Fruit fly (Drosophila melanogaster) whole organism, embryonic: ENCODE measurements around the gene CG7275.
A peak's percentile ranks its signal among the peaks of the same experiment; 100 is the strongest.

Source experiments
- ATbp ChIP-seq: fragments of 200-800 bp; sonication (Bioruptor generic); optimal IDR thresholded peaks from 2 replicates; lab custom pipeline; 2017; ENCODE audit warnings: missing biosample characterization, mild to moderate bottlenecking, missing genetic modification characterization, missing genetic modification reagents
- C15 ChIP-seq: fragments of 200-800 bp; sonication (Bioruptor generic); IDR thresholded peaks from 3 replicates; pipeline ENCODE4 v1.3.6; 2022; ENCODE audit warnings: missing biosample characterization, missing genetic modification characterization
- CG10274 ChIP-seq: fragments of 200-800 bp; sonication (Bioruptor generic); optimal IDR thresholded peaks from 3 replicates; lab custom pipeline; 2017; ENCODE audit warnings: missing biosample characterization, mild to moderate bottlenecking, missing genetic modification characterization
- CG10565 ChIP-seq: fragments of 200-800 bp; sonication (Bioruptor generic); optimal IDR thresholded peaks from 3 replicates; lab custom pipeline; 2016; ENCODE audit warnings: missing biosample characterization, mild to moderate bottlenecking, missing genetic modification characterization
- CG12071 ChIP-seq: fragments of 200-800 bp; sonication (Bioruptor generic); optimal IDR thresholded peaks from 3 replicates; lab custom pipeline; 2018; ENCODE audit warnings: missing biosample characterization, mild to moderate bottlenecking, missing genetic modification characterization
- CG12155 ChIP-seq: fragments of 200-800 bp; sonication (Bioruptor generic); optimal IDR thresholded peaks from 3 replicates; lab custom pipeline; 2016; ENCODE audit warnings: missing biosample characterization, missing genetic modification characterization
- CG12391 ChIP-seq: fragments of 200-800 bp; sonication (Bioruptor generic); optimal IDR thresholded peaks from 3 replicates; lab custom pipeline; 2018; ENCODE audit warnings: missing biosample characterization, mild to moderate bottlenecking, missing genetic modification characterization, moderate library complexity
- CG17359 ChIP-seq: fragments of 200-800 bp; sonication (Bioruptor generic); optimal IDR thresholded peaks from 3 replicates; lab custom pipeline; 2018; ENCODE audit warnings: missing biosample characterization, mild to moderate bottlenecking, missing genetic modification characterization, moderate library complexity
- CG18599 ChIP-seq: fragments of 200-800 bp; sonication (Bioruptor generic); optimal IDR thresholded peaks from 3 replicates; lab custom pipeline; 2017; ENCODE audit warnings: missing biosample characterization, missing genetic modification characterization, mild to moderate bottlenecking, moderate library complexity, missing genetic modification reagents
- CG2120 ChIP-seq: fragments of 200-800 bp; sonication (Bioruptor generic); optimal IDR thresholded peaks from 3 replicates; lab custom pipeline; 2016; ENCODE audit warnings: missing biosample characterization, missing genetic modification characterization
- CG30403 ChIP-seq: fragments of 200-800 bp; sonication (Bioruptor generic); optimal IDR thresholded peaks from 3 replicates; lab custom pipeline; 2016; ENCODE audit warnings: missing biosample characterization, missing genetic modification characterization
- CG33557 ChIP-seq: fragments of 200-800 bp; sonication (Bioruptor generic); optimal IDR thresholded peaks from 2 replicates; lab custom pipeline; 2019; ENCODE audit warnings: missing biosample characterization, mild to moderate bottlenecking, missing genetic modification characterization, moderate library complexity
- CG3407 ChIP-seq: fragments of 200-800 bp; sonication (Bioruptor generic); optimal IDR thresholded peaks from 2 replicates; lab custom pipeline; 2018; ENCODE audit warnings: missing biosample characterization, mild to moderate bottlenecking, missing genetic modification characterization
- CG34422 ChIP-seq: fragments of 200-800 bp; sonication (Bioruptor generic); IDR thresholded peaks from 3 replicates; pipeline ENCODE4 v1.3.6; 2022; ENCODE audit warnings: missing biosample characterization, missing genetic modification characterization
- CG3995 ChIP-seq: fragments of 200-800 bp; sonication (Bioruptor generic); optimal IDR thresholded peaks from 3 replicates; lab custom pipeline; 2016; ENCODE audit warnings: missing biosample characterization, missing genetic modification characterization
- CG4424 ChIP-seq: fragments of 200-800 bp; sonication (Bioruptor generic); optimal IDR thresholded peaks from 3 replicates; lab custom pipeline; 2016; ENCODE audit warnings: missing biosample characterization, missing genetic modification characterization
- CG6689 ChIP-seq: fragments of 200-800 bp; sonication (Bioruptor generic); IDR thresholded peaks from 2 replicates; pipeline ENCODE4 v1.3.6; 2022; ENCODE audit warnings: missing biosample characterization, missing genetic modification characterization
- CG8290 ChIP-seq, 3 experiments: fragments of 200-800 bp; sonication (Bioruptor generic); optimal IDR thresholded peaks; 2 replicates each; lab custom pipeline; 2016 to 2019; ENCODE audit warnings: missing biosample characterization in 3 of 3, missing genetic modification characterization in 3 of 3, mild to moderate bottlenecking in 2 of 3, moderate library complexity in 1 of 3
- CG9876 ChIP-seq: fragments of 200-800 bp; sonication (Bioruptor generic); optimal IDR thresholded peaks from 2 replicates; lab custom pipeline; 2016; ENCODE audit warnings: missing biosample characterization, missing genetic modification characterization
- CHES-1-like ChIP-seq: fragments of 200-800 bp; sonication (Bioruptor generic); optimal IDR thresholded peaks from 2 replicates; lab custom pipeline; 2016; ENCODE audit warnings: missing biosample characterization, missing genetic modification characterization
- CkIIα-i1 ChIP-seq: fragments of 200-800 bp; sonication (Bioruptor generic); IDR thresholded peaks from 2 replicates; pipeline ENCODE4 v1.3.6; 2022; ENCODE audit warnings: missing biosample characterization, missing genetic modification characterization
- CoRest ChIP-seq: fragments of 200-800 bp; sonication (Bioruptor generic); optimal IDR thresholded peaks from 3 replicates; lab custom pipeline; 2018; ENCODE audit warnings: missing biosample characterization, mild to moderate bottlenecking, missing genetic modification characterization, moderate library complexity
- D19B ChIP-seq: fragments of 200-800 bp; sonication (Bioruptor generic); optimal IDR thresholded peaks from 2 replicates; lab custom pipeline; 2017; ENCODE audit warnings: missing biosample characterization, mild to moderate bottlenecking, missing genetic modification characterization
- Ets65A ChIP-seq: fragments of 200-800 bp; sonication (Bioruptor generic); peaks from one replicate; lab custom pipeline; 2016; ENCODE audit warnings: missing biosample characterization, missing genetic modification characterization
- Fer1 ChIP-seq: fragments of 200-800 bp; sonication (Bioruptor generic); optimal IDR thresholded peaks from 2 replicates; lab custom pipeline; 2017; ENCODE audit warnings: missing biosample characterization, mild to moderate bottlenecking, missing genetic modification characterization
- HLH3B ChIP-seq: fragments of 200-800 bp; sonication (Bioruptor generic); IDR thresholded peaks from 2 replicates; pipeline ENCODE4 v1.3.6; 2022; ENCODE audit warnings: missing biosample characterization, missing genetic modification characterization
- Hsf ChIP-seq: fragments of 200-800 bp; sonication (Bioruptor generic); optimal IDR thresholded peaks from 3 replicates; lab custom pipeline; 2016; ENCODE audit warnings: missing biosample characterization, missing genetic modification characterization
- Kr ChIP-seq: fragments of 200-800 bp; sonication (Bioruptor generic); optimal IDR thresholded peaks from 2 replicates; lab custom pipeline; 2017; ENCODE audit warnings: missing biosample characterization, mild to moderate bottlenecking, missing genetic modification characterization
- Meics ChIP-seq: fragments of 200-800 bp; sonication (Bioruptor generic); optimal IDR thresholded peaks from 2 replicates; lab custom pipeline; 2017; ENCODE audit warnings: missing biosample characterization, mild to moderate bottlenecking, missing genetic modification characterization
- Neu2 ChIP-seq: fragments of 200-800 bp; sonication (Bioruptor generic); optimal IDR thresholded peaks from 3 replicates; lab custom pipeline; 2016; ENCODE audit warnings: missing biosample characterization, missing genetic modification characterization, borderline replicate concordance
- Xbp1 ChIP-seq: fragments of 200-800 bp; sonication (Bioruptor generic); optimal IDR thresholded peaks from 3 replicates; lab custom pipeline; 2016; ENCODE audit warnings: missing biosample characterization, mild to moderate bottlenecking, missing genetic modification characterization
- abd-A ChIP-seq: fragments of 200-800 bp; sonication (Bioruptor generic); optimal IDR thresholded peaks from 3 replicates; lab custom pipeline; 2019; ENCODE audit warnings: missing biosample characterization, mild to moderate bottlenecking, missing genetic modification characterization, moderate library complexity
- da ChIP-seq: fragments of 200-800 bp; sonication (Bioruptor generic); optimal IDR thresholded peaks from 2 replicates; lab custom pipeline; 2016; ENCODE audit warnings: missing biosample characterization, missing genetic modification characterization
- dati ChIP-seq: fragments of 200-800 bp; sonication (Bioruptor generic); IDR thresholded peaks from 2 replicates; pipeline ENCODE4 v1.3.6; 2022; ENCODE audit warnings: missing biosample characterization, missing genetic modification characterization
- dimm ChIP-seq: fragments of 200-800 bp; sonication (Bioruptor generic); IDR thresholded peaks from 2 replicates; pipeline ENCODE4 v1.3.6; 2022; ENCODE audit warnings: missing biosample characterization, missing genetic modification characterization
- dmrt11E ChIP-seq: fragments of 200-800 bp; sonication (Bioruptor generic); optimal IDR thresholded peaks from 3 replicates; lab custom pipeline; 2018; ENCODE audit warnings: missing biosample characterization, mild to moderate bottlenecking, missing genetic modification characterization, moderate library complexity
- dmrt99B ChIP-seq: fragments of 200-800 bp; sonication (Bioruptor generic); optimal IDR thresholded peaks from 2 replicates; lab custom pipeline; 2018; ENCODE audit warnings: missing biosample characterization, mild to moderate bottlenecking, missing genetic modification characterization, moderate library complexity
- gcm ChIP-seq: fragments of 200-800 bp; sonication (Bioruptor generic); optimal IDR thresholded peaks from 2 replicates; lab custom pipeline; 2019; ENCODE audit warnings: missing biosample characterization, mild to moderate bottlenecking, missing genetic modification characterization, moderate library complexity
- ken ChIP-seq: fragments of 200-800 bp; sonication (Bioruptor generic); IDR thresholded peaks from 3 replicates; pipeline ENCODE4 v1.3.6; 2022; ENCODE audit warnings: missing biosample characterization, missing genetic modification characterization
- nerfin-1 ChIP-seq: fragments of 200-800 bp; sonication (Bioruptor generic); optimal IDR thresholded peaks from 3 replicates; lab custom pipeline; 2019; ENCODE audit warnings: missing biosample characterization, mild to moderate bottlenecking, missing genetic modification characterization, moderate library complexity
- oc ChIP-seq: fragments of 200-800 bp; sonication (Bioruptor generic); optimal IDR thresholded peaks from 2 replicates; lab custom pipeline; 2018; ENCODE audit warnings: missing biosample characterization, mild to moderate bottlenecking, missing genetic modification characterization, moderate library complexity
- pho ChIP-seq: fragments of 200-800 bp; sonication (Bioruptor generic); optimal IDR thresholded peaks from 2 replicates; lab custom pipeline; 2016; ENCODE audit warnings: missing biosample characterization, missing genetic modification characterization
- pnt ChIP-seq: fragments of 200-800 bp; sonication (Bioruptor generic); optimal IDR thresholded peaks from 3 replicates; lab custom pipeline; 2016; ENCODE audit warnings: missing biosample characterization, missing genetic modification characterization
- prd ChIP-seq, 3 experiments: fragments of >200 bp in 2 of 3; fragments of 200-800 bp in 1 of 3; sonication (Bioruptor generic) in 1 of 3; optimal IDR thresholded peaks in 2 of 3; IDR thresholded peaks in 1 of 3; 2 replicates in 2 of 3; 3 replicates in 1 of 3; pipeline versions ENCODE4 v1.3.6 to Lab custom; 2017 to 2022; ENCODE audit warnings: missing biosample characterization in 1 of 3, missing genetic modification characterization in 1 of 3
- rib ChIP-seq: fragments of 200-800 bp; sonication (Bioruptor generic); IDR thresholded peaks from 2 replicates; pipeline ENCODE4 v1.3.6; 2022; ENCODE audit warnings: missing biosample characterization, missing genetic modification characterization
- row ChIP-seq: fragments of 200-800 bp; sonication (Bioruptor generic); IDR thresholded peaks from 3 replicates; pipeline ENCODE4 v1.3.6; 2022; ENCODE audit warnings: missing biosample characterization, missing genetic modification characterization
- seq ChIP-seq: fragments of 200-800 bp; sonication (Bioruptor generic); IDR thresholded peaks from 2 replicates; pipeline ENCODE4 v1.3.6; 2022; ENCODE audit warnings: missing biosample characterization, missing genetic modification characterization
- sna ChIP-seq: fragments of 200-800 bp; sonication (Bioruptor generic); IDR thresholded peaks from 2 replicates; pipeline ENCODE4 v1.3.6; 2022; ENCODE audit warnings: missing biosample characterization, missing genetic modification characterization; ENCODE audit not compliant: partially characterized antibody
- stwl ChIP-seq: fragments of 200-800 bp; sonication (Bioruptor generic); optimal IDR thresholded peaks from 3 replicates; lab custom pipeline; 2018; ENCODE audit warnings: missing biosample characterization, mild to moderate bottlenecking, missing genetic modification characterization, moderate library complexity

Gene CG7275

dm6 chr3L:15493886-15494598 is 4.7 kb upstream of the CG7275 start (continued):
- no peak for TF ChIP-seq prd (optimal IDR thresholded peaks at IDR 0.05; lab: Kevin White, UChicago)
- TF ChIP-seq prd (GFP tag; IDR thresholded peaks at IDR 0.05; lab: Robert Waterston, UW): 0 out of 3 replicates have a peak, but pooled peaks have one; percentile 26
- peak; percentile 3 for TF ChIP-seq D19B
- TF ChIP-seq CG12155 (GFP tag; lab: Kevin White, UChicago): no peak
- no peak for TF ChIP-seq stwl
- peak; percentile 30 for TF ChIP-seq Ets65A (GFP tag; lab: Kevin White, UChicago)
- TF ChIP-seq CG30403 (GFP tag; lab: Kevin White, UChicago): peak; percentile 7
- TF ChIP-seq CG12391 (tag; lab: Kevin White, UChicago): peak; percentile 5
- no peak for TF ChIP-seq da (GFP tag; lab: Kevin White, UChicago)
- TF ChIP-seq rib (GFP tag; lab: Robert Waterston, UW): no peak
- no peak for TF ChIP-seq CG2120
- TF ChIP-seq CG6689 (GFP tag; lab: Robert Waterston, UW): 0 out of 2 replicates have a peak, but pooled peaks have one; percentile 9
- peak; percentile 73 for TF ChIP-seq dmrt99B (tag; lab: Kevin White, UChicago)
- TF ChIP-seq oc (tag; lab: Kevin White, UChicago): no peak
- no peak for TF ChIP-seq C15 (GFP tag; lab: Robert Waterston, UW)
- TF ChIP-seq CHES-1-like (GFP tag; lab: Kevin White, UChicago): no peak
- no peak for TF ChIP-seq gcm
- TF ChIP-seq HLH3B: no peak
- no peak for TF ChIP-seq CG33557 (GFP tag; lab: Kevin White, UChicago)
- TF ChIP-seq Fer1 (GFP tag; lab: Kevin White, UChicago): peak; percentile 28
- no peak for TF ChIP-seq CG3407 (GFP tag; lab: Kevin White, UChicago)
- no peak for TF ChIP-seq CG10274 (GFP tag; lab: Kevin White, UChicago)
- TF ChIP-seq dati (GFP tag; lab: Robert Waterston, UW): no peak
- no peak for TF ChIP-seq CoRest (tag; lab: Kevin White, UChicago)
- no peak for TF ChIP-seq Hsf (GFP tag; lab: Kevin White, UChicago)
- no peak for TF ChIP-seq dmrt11E (tag; lab: Kevin White, UChicago)
- no peak for TF ChIP-seq CG12071 (GFP tag; lab: Kevin White, UChicago)
- TF ChIP-seq Xbp1 (GFP tag; lab: Kevin White, UChicago): no peak
- no peak for TF ChIP-seq pho
- peak; percentile 8 for TF ChIP-seq Meics
- no peak for TF ChIP-seq pnt (GFP tag; lab: Kevin White, UChicago)
- TF ChIP-seq CG4424 (GFP tag; lab: Kevin White, UChicago): peak; percentile 29
- no peak for TF ChIP-seq dimm
- TF ChIP-seq nerfin-1: no peak
- TF ChIP-seq CG9876 (GFP tag; lab: Kevin White, UChicago): no peak
- TF ChIP-seq ken: no peak
- peak; percentile 44 for TF ChIP-seq CG18599 (GFP tag; lab: Kevin White, UChicago)
- TF ChIP-seq CG8290 (GFP tag; optimal IDR thresholded peaks at IDR 0.05; lab: Kevin White, UChicago): no peak
- TF ChIP-seq CG8290 (tag; optimal IDR thresholded peaks at IDR 0.05; lab: Kevin White, UChicago): no peak
- peak; percentile 63 for TF ChIP-seq row (GFP tag; lab: Robert Waterston, UW)
- TF ChIP-seq ATbp (GFP tag; lab: Kevin White, UChicago): peak; percentile 40
- no peak for TF ChIP-seq abd-A (tag; lab: Kevin White, UChicago)
- TF ChIP-seq sna: no peak
- no peak for TF ChIP-seq Neu2 (GFP tag; lab: Kevin White, UChicago)
- no peak for TF ChIP-seq CG3995 (GFP tag; lab: Kevin White, UChicago)
- TF ChIP-seq Kr (GFP tag; lab: Kevin White, UChicago): no peak
- peak; percentile 48 for TF ChIP-seq CG17359
- TF ChIP-seq CG34422 (GFP tag; lab: Robert Waterston, UW): peak; percentile 60; the same call in 1 of the 3 replicates
- peak; percentile 58; the same call in 1 of the 2 replicates for TF ChIP-seq seq (GFP tag; lab: Robert Waterston, UW)
- no peak for TF ChIP-seq CG10565 (GFP tag; lab: Kevin White, UChicago)
- TF ChIP-seq CkIIα-i1 (GFP tag; lab: Robert Waterston, UW): no peak
